Worm (Caenorhabditis elegans): ENCODE data around the gene clec-76.

- TF ChIP-seq nhr-237 (tag; optimal IDR thresholded peaks at IDR 0.05): no peak
- TF ChIP-seq dmd-4 (tag; optimal IDR thresholded peaks at IDR 0.05): no peak
- no peak for TF ChIP-seq nhr-25 (tag; optimal IDR thresholded peaks at IDR 0.05)
- TF ChIP-seq ZK546.5 (tag; optimal IDR thresholded peaks at IDR 0.05): no peak
- no peak for TF ChIP-seq crh-2 (tag; optimal IDR thresholded peaks at IDR 0.05)
Measured at ce11 chrIV:3993292-3993691, 28.2 kb downstream of the clec-76 start, which contains the start of gene F47C12.6.
